Fruit fly (Drosophila melanogaster): ENCODE measurements around the gene CG4133.

DNA sequence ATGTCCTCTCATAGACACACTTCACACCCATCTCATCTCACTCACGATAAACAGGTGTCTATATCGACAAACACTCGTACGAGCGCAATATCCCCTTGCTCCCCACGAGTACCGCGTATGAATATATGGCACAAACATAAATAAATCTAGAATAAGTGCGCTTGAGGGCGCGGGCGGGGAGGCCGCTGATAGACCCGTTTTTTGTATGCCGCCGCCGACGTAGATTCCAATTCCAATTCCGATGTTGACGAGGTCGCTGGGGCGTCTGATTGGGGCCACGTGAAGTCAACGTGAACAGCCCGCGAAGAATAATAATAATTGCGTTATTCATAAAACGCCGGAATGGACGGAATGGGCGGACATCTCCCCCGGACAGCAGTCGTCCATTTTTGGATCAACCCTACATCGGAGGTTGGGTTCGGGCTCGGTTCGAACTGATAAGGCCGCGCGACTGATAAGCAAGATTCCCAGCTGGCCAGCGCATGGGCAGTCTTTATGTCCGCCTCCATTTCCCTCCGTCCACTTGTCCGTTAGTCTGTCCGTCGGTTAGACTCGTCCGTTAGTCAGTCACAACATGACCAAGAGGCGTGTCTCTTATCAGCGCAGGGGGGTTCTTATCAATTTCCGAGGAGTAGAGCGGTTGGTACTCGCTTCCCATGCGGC, 29.1 kb downstream of the CG4133 start:
- TF ChIP-seq Sin3A (optimal IDR thresholded peaks at IDR 0.05), result no peak
- TF ChIP-seq psq (optimal IDR thresholded peaks at IDR 0.05), result no peak
- no peak for TF ChIP-seq Myc (optimal IDR thresholded peaks at IDR 0.05)
- no peak for TF ChIP-seq ttk (optimal IDR thresholded peaks at IDR 0.05)
- TF ChIP-seq h (optimal IDR thresholded peaks at IDR 0.05), result no peak
